Worm (Caenorhabditis elegans) whole organism, young adult: ENCODE data around the gene ZK287.1.

Experiments used
- B0019.2 ChIP-seq: fragments of 200-800 bp; sonication (Bioruptor generic); conservative IDR thresholded peaks from 2 replicates; pipeline ENCODE4 v1.3.6; 2022; ENCODE audit warnings: missing genetic modification reagents, missing genetic modification characterization, missing compliant biosample characterization
- C06A6.2 ChIP-seq: fragments of 200-800 bp; sonication (Bioruptor generic); conservative IDR thresholded peaks from 2 replicates; pipeline ENCODE4 v1.3.6; 2022; ENCODE audit warnings: missing genetic modification characterization, missing compliant biosample characterization
- D2030.7 ChIP-seq: fragments of 200-800 bp; sonication (Bioruptor generic); IDR thresholded peaks from 2 replicates; pipeline ENCODE4 v1.3.6; 2022; ENCODE audit warnings: missing genetic modification reagents, missing genetic modification characterization, missing compliant biosample characterization
- F22D6.2 ChIP-seq: sonication (generic microtip); optimal IDR thresholded peaks from 2 replicates; lab custom pipeline; 2016; ENCODE audit warnings: mild to moderate bottlenecking, missing genetic modification characterization, missing compliant biosample characterization
- F23B12.7 ChIP-seq: sonication (generic microtip); optimal IDR thresholded peaks from 2 replicates; lab custom pipeline; 2017; ENCODE audit warnings: missing genetic modification characterization, mild to moderate bottlenecking, missing compliant biosample characterization, antibody characterized with exemption, moderate library complexity; ENCODE audit not compliant: insufficient read depth
- F37B4.10 ChIP-seq: fragments of 200-800 bp; sonication (Bioruptor generic); IDR thresholded peaks from 2 replicates; pipeline ENCODE4 v1.3.6; 2022; ENCODE audit warnings: missing genetic modification characterization, missing compliant biosample characterization
- aptf-2 ChIP-seq: fragments of 200-800 bp; sonication (Bioruptor generic); conservative IDR thresholded peaks from 2 replicates; pipeline ENCODE4 v1.3.6; 2022; ENCODE audit warnings: missing genetic modification reagents, missing genetic modification characterization, missing compliant biosample characterization
- cebp-1 ChIP-seq, 2 experiments: fragments of 200-800 bp in 1 of 2; sonication (Bioruptor generic) in 1 of 2; sonication (generic microtip) in 1 of 2; IDR thresholded peaks in 1 of 2; optimal IDR thresholded peaks in 1 of 2; 2 replicates each; pipeline versions ENCODE4 v1.3.6 to Lab custom; 2017 to 2022; ENCODE audit warnings: missing compliant biosample characterization in 2 of 2, missing genetic modification characterization in 2 of 2, mild to moderate bottlenecking in 1 of 2, missing genetic modification reagents in 1 of 2, moderate library complexity in 1 of 2
- ceh-100 ChIP-seq: fragments of 200-800 bp; sonication (Bioruptor generic); IDR thresholded peaks from 2 replicates; pipeline ENCODE4 v1.3.6; 2022; ENCODE audit warnings: missing genetic modification reagents, missing genetic modification characterization, missing compliant biosample characterization
- die-1 ChIP-seq: sonication (generic microtip); optimal IDR thresholded peaks from 2 replicates; lab custom pipeline; 2016; ENCODE audit warnings: missing genotype, mild to moderate bottlenecking, missing genetic modification characterization, missing compliant biosample characterization
- dox-1 ChIP-seq: fragments of 200-800 bp; sonication (Bioruptor generic); IDR thresholded peaks from 2 replicates; pipeline ENCODE4 v1.3.6; 2022; ENCODE audit warnings: missing genetic modification reagents, missing genetic modification characterization, missing compliant biosample characterization
- dpff-1 ChIP-seq: sonication (generic microtip); optimal IDR thresholded peaks from 2 replicates; lab custom pipeline; 2017; ENCODE audit warnings: mild to moderate bottlenecking, missing genetic modification characterization, missing compliant biosample characterization
- dpl-1 ChIP-seq: fragments of 150-350 bp; optimal IDR thresholded peaks from 2 replicates; lab custom pipeline; 2014; ENCODE audit warnings: missing biosample characterization, missing genetic modification reagents, missing genetic modification characterization
- efl-1 ChIP-seq: fragments of 150-350 bp; optimal IDR thresholded peaks from 2 replicates; lab custom pipeline; 2014; ENCODE audit warnings: missing biosample characterization, missing genetic modification reagents, missing genetic modification characterization
- egl-18 ChIP-seq: fragments of 200-800 bp; sonication (Bioruptor generic); IDR thresholded peaks from 2 replicates; pipeline ENCODE4 v1.3.6; 2022; ENCODE audit warnings: missing genetic modification reagents, missing genetic modification characterization, missing compliant biosample characterization
- egrh-3 ChIP-seq: fragments of 200-800 bp; sonication (Bioruptor generic); IDR thresholded peaks from 2 replicates; pipeline ENCODE4 v1.3.6; 2022; ENCODE audit warnings: missing genetic modification reagents, missing genetic modification characterization, missing compliant biosample characterization
- ekl-4 ChIP-seq: fragments of 200-800 bp; sonication (Bioruptor generic); IDR thresholded peaks from 2 replicates; pipeline ENCODE4 v1.3.6; 2022; ENCODE audit warnings: missing genetic modification reagents, missing genetic modification characterization, missing compliant biosample characterization
- ets-4 ChIP-seq: fragments of 200-800 bp; sonication (Bioruptor generic); optimal IDR thresholded peaks from 2 replicates; lab custom pipeline; 2018; ENCODE audit warnings: mild to moderate bottlenecking, missing genetic modification characterization, missing compliant biosample characterization
- hrde-1 ChIP-seq: sonication (generic microtip); optimal IDR thresholded peaks from 2 replicates; lab custom pipeline; 2016; ENCODE audit warnings: missing genetic modification characterization, mild to moderate bottlenecking, missing compliant biosample characterization, moderate library complexity, missing genotype, missing genetic modification reagents, borderline replicate concordance
- hsf-1 ChIP-seq: fragments of 200-800 bp; sonication (Bioruptor generic); IDR thresholded peaks from 2 replicates; pipeline ENCODE4 v1.3.6; 2022; ENCODE audit warnings: missing genetic modification reagents, missing genetic modification characterization, missing compliant biosample characterization
- let-526 ChIP-seq: fragments of 200-800 bp; sonication (Bioruptor generic); IDR thresholded peaks from 2 replicates; pipeline ENCODE4 v1.3.6; 2022; ENCODE audit warnings: missing genetic modification reagents, missing genetic modification characterization, missing compliant biosample characterization
- lin-26 ChIP-seq: fragments of 200-800 bp; sonication (Bioruptor generic); IDR thresholded peaks from 2 replicates; pipeline ENCODE4 v1.3.6; 2022; ENCODE audit warnings: missing genetic modification reagents, missing genetic modification characterization, missing compliant biosample characterization
- lin-35 ChIP-seq, 3 experiments: fragments of 150-350 bp in 2 of 3; sonication (generic microtip) in 1 of 3; optimal IDR thresholded peaks; 2 replicates each; lab custom pipeline; 2014 to 2018; ENCODE audit warnings: missing biosample characterization in 3 of 3, missing genetic modification characterization in 3 of 3, missing genetic modification reagents in 3 of 3
- lin-54 ChIP-seq: fragments of 200-800 bp; sonication (Bioruptor generic); optimal IDR thresholded peaks from 2 replicates; lab custom pipeline; 2018; ENCODE audit warnings: mild to moderate bottlenecking, missing genetic modification characterization, missing compliant biosample characterization
- lsl-1 ChIP-seq: fragments of 200-800 bp; sonication (Bioruptor generic); optimal IDR thresholded peaks from 2 replicates; lab custom pipeline; 2018; ENCODE audit warnings: mild to moderate bottlenecking, missing genetic modification characterization, moderate library complexity, missing compliant biosample characterization
- madf-6 ChIP-seq: fragments of 200-800 bp; sonication (Bioruptor generic); IDR thresholded peaks from 2 replicates; pipeline ENCODE4 v1.3.6; 2022; ENCODE audit warnings: missing genetic modification reagents, missing genetic modification characterization, missing compliant biosample characterization
- mcd-1 ChIP-seq: fragments of 200-800 bp; sonication (Bioruptor generic); IDR thresholded peaks from 2 replicates; pipeline ENCODE4 v1.3.6; 2022; ENCODE audit warnings: missing genetic modification reagents, missing genetic modification characterization, missing compliant biosample characterization
- nhr-90 ChIP-seq: sonication (generic microtip); optimal IDR thresholded peaks from 2 replicates; lab custom pipeline; 2016; ENCODE audit warnings: missing genotype, mild to moderate bottlenecking, missing genetic modification characterization, missing compliant biosample characterization
- sdz-38 ChIP-seq: sonication (generic microtip); optimal IDR thresholded peaks from 2 replicates; lab custom pipeline; 2016; ENCODE audit warnings: missing genotype, missing genetic modification characterization, missing compliant biosample characterization
- snpc-1.3 ChIP-seq: sonication (generic microtip); optimal IDR thresholded peaks from 2 replicates; lab custom pipeline; 2017; ENCODE audit warnings: missing genetic modification characterization, mild to moderate bottlenecking, missing compliant biosample characterization, antibody characterized with exemption, moderate library complexity, missing genotype, missing genetic modification reagents; ENCODE audit not compliant: insufficient read depth
- snpc-3.4 ChIP-seq: sonication (generic microtip); optimal IDR thresholded peaks from 2 replicates; lab custom pipeline; 2017; ENCODE audit warnings: missing genetic modification characterization, mild to moderate bottlenecking, missing compliant biosample characterization, antibody characterized with exemption, moderate library complexity, missing genotype, missing genetic modification reagents
- unc-62 ChIP-seq: fragments of 150-350 bp; optimal IDR thresholded peaks from 2 replicates; lab custom pipeline; 2014; ENCODE audit warnings: missing biosample characterization, missing genetic modification reagents, missing genetic modification characterization
- ztf-25 ChIP-seq: fragments of 200-800 bp; sonication (Bioruptor generic); IDR thresholded peaks from 2 replicates; pipeline ENCODE4 v1.3.6; 2022; ENCODE audit warnings: missing genetic modification reagents, missing genetic modification characterization, missing compliant biosample characterization
- ztf-3 ChIP-seq: fragments of 200-800 bp; sonication (Bioruptor generic); optimal IDR thresholded peaks from 2 replicates; lab custom pipeline; 2018; ENCODE audit warnings: mild to moderate bottlenecking, missing genetic modification characterization, missing compliant biosample characterization

Gene ZK287.1

DNA sequence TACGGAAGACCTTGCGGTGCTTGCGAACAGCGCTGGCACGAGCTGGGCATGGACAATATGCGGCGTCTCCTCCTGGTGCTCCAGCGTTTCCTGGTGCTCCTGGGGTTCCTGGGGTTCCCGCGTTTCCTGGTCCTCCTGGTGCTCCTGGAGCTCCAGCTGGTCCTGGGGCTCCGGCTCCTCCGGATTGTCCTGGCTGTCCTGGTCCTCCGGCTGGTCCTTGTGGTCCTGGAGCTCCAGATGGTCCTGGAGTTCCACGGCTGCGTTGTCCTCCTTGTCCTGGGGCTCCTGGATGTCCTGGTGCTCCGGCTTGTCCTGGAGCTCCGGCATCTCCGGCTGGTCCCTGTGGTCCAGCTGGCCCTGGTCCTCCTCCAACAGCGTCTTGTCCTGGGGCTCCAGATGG, 34.1 kb upstream of the ZK287.1 start:
- TF ChIP-seq C06A6.2 (GFP tag; lab: Robert Waterston, UW): no peak
- no peak for TF ChIP-seq snpc-1.3 (tag; lab: Kevin White, UChicago)
- no peak for TF ChIP-seq egl-18
- TF ChIP-seq F37B4.10 (GFP tag; lab: Robert Waterston, UW): peak; percentile 82; the same call in 1 of the 2 replicates
- no peak for TF ChIP-seq ztf-25
- no peak for TF ChIP-seq let-526
- no peak for TF ChIP-seq sdz-38 (tag; lab: Kevin White, UChicago)
- TF ChIP-seq cebp-1 (GFP tag; IDR thresholded peaks at IDR 0.05; lab: Robert Waterston, UW): no peak
- no peak for TF ChIP-seq cebp-1 (tag; optimal IDR thresholded peaks at IDR 0.05; lab: Kevin White, UChicago)
- TF ChIP-seq die-1 (tag; lab: Kevin White, UChicago): no peak
- no peak for TF ChIP-seq ets-4
- TF ChIP-seq ekl-4: no peak
- TF ChIP-seq dpff-1 (tag; lab: Kevin White, UChicago): no peak
- TF ChIP-seq aptf-2 (GFP tag; lab: Robert Waterston, UW): no peak
- no peak for TF ChIP-seq B0019.2 (GFP tag; lab: Robert Waterston, UW)
- no peak for TF ChIP-seq dpl-1 (GFP tag; lab: Kevin White, UChicago)
- TF ChIP-seq dox-1 (GFP tag; lab: Robert Waterston, UW): 0 out of 2 replicates have a peak, but pooled peaks have one; percentile 17
- no peak for TF ChIP-seq unc-62 (GFP tag; lab: Kevin White, UChicago)
- TF ChIP-seq snpc-3.4 (tag; lab: Kevin White, UChicago): no peak
- TF ChIP-seq nhr-90: no peak
- TF ChIP-seq egrh-3 (GFP tag; lab: Robert Waterston, UW): peak; percentile 97
- TF ChIP-seq F23B12.7 (tag; lab: Kevin White, UChicago): no peak
- no peak for TF ChIP-seq hsf-1
- TF ChIP-seq lin-35 (GFP tag; optimal IDR thresholded peaks at IDR 0.05; lab: Kevin White, UChicago): no peak
- peak; percentile 34; the same call in 1 of the 2 replicates for TF ChIP-seq mcd-1 (GFP tag; lab: Robert Waterston, UW)
- no peak for TF ChIP-seq hrde-1 (tag; lab: Kevin White, UChicago)
- TF ChIP-seq, all 124 proteins: peak for 4

DNA sequence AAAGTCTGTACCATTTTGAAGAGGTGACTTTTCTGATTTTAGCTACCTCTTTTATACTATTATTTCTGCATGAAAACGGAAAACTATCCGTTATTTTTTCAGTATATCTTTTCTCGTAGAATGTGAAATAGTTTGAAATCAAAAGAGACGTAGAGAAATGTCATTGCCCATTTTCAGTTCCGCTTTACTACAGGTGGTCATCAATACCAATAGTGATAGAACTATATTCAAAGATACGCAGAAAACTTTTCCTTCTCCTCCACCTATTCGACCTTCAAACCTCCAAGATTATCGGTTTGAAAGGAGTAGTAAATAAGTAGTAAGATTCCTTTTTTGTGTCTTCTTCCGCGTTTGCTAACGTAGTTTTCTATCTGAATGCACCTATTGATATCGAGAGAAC, 33.2 kb upstream of the ZK287.1 start, which contains the start of gene col-147:
Gene col-147, minus strand, starts transcription at position 26 of the 400 bp plus-strand sequence.
- TF ChIP-seq dpff-1 (tag; lab: Kevin White, UChicago) (no peak), ets-4 (no peak), ztf-3 (no peak), F22D6.2 (tag; lab: Kevin White, UChicago) (no peak)
- TF ChIP-seq, all 124 proteins: peak for 0

DNA sequence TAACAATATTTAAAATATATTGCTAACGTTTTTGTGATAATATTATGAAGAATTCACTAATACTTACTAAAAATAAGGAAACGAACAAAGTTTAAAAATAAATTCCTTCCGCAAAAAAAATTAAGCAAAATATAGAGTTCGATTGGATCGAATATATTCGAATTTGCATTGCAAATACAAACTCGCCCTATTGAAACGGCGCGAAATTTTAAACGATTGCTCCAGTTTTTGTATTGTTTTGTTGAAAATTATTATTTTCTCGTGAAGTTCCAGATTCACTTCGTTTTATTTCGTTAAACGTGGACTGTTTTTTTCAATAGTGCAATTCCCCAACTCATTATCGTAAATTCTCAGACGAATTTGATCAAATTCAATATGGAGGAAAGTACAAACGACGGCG, 21.0 kb upstream of the ZK287.1 start, which contains the start of the genes atl-1 and hcp-2:
Gene atl-1, minus strand, starts transcription at position 89 of the 400 bp plus-strand sequence.
Gene hcp-2, plus strand, starts transcription at position 353 of the 400 bp plus-strand sequence.
- TF ChIP-seq dpl-1 (GFP tag; lab: Kevin White, UChicago): peak; percentile 34
- peak; percentile 26 for TF ChIP-seq lsl-1 (GFP tag; lab: Kevin White, UChicago)
- peak; percentile 74 for TF ChIP-seq efl-1
- TF ChIP-seq lin-26 (GFP tag; lab: Robert Waterston, UW): no peak
- TF ChIP-seq ceh-100: no peak
- 0 out of 2 replicates have a peak, but pooled peaks have one; percentile 14 for TF ChIP-seq D2030.7 (GFP tag; lab: Robert Waterston, UW)
- peak; percentile 3 for TF ChIP-seq lin-54 (GFP tag; lab: Kevin White, UChicago)
- TF ChIP-seq madf-6 (GFP tag; lab: Robert Waterston, UW): peak; percentile 48; the same call in 1 of the 2 replicates
